Worm (Caenorhabditis elegans) whole organism, L1 larva: ENCODE results near the gene igcm-2.

Source experiments
- ama-1 ChIP-seq: fragments of 150-350 bp; optimal IDR thresholded peaks from 2 replicates; lab custom pipeline; 2014
- blmp-1 ChIP-seq: fragments of 150-350 bp; optimal IDR thresholded peaks from 2 replicates; lab custom pipeline; 2014; ENCODE audit warnings: missing biosample characterization, missing genetic modification characterization
- ceh-8 ChIP-seq: fragments of 200-800 bp; sonication (Bioruptor generic); optimal IDR thresholded peaks from 2 replicates; lab custom pipeline; 2018; ENCODE audit warnings: mild to moderate bottlenecking, missing genetic modification characterization, moderate library complexity, missing compliant biosample characterization
- ceh-88 ChIP-seq: fragments of 200-800 bp; sonication (Bioruptor generic); IDR thresholded peaks from 2 replicates; pipeline ENCODE4 v1.3.6; 2022; ENCODE audit warnings: missing genetic modification characterization, missing compliant biosample characterization
- ceh-90 ChIP-seq: sonication (generic microtip); optimal IDR thresholded peaks from 2 replicates; lab custom pipeline; 2016; ENCODE audit warnings: missing genetic modification characterization, missing compliant biosample characterization
- dpl-1 ChIP-seq, 3 experiments: fragments of 150-350 bp in 2 of 3; sonication (generic microtip) in 1 of 3; optimal IDR thresholded peaks; 2 replicates each; lab custom pipeline; 2014 to 2017; ENCODE audit warnings: missing biosample characterization in 3 of 3, missing genetic modification characterization in 3 of 3, missing genetic modification reagents in 3 of 3
- dsc-1 ChIP-seq: sonication (generic microtip); optimal IDR thresholded peaks from 2 replicates; lab custom pipeline; 2016; ENCODE audit warnings: mild to moderate bottlenecking, missing genetic modification characterization, missing compliant biosample characterization
- efl-1 ChIP-seq, 4 experiments: fragments of 150-350 bp; optimal IDR thresholded peaks in 3 of 4; peaks in 1 of 4; 1 replicate in 1 of 4; 2 replicates in 3 of 4; lab custom pipeline; 2014; ENCODE audit warnings: missing biosample characterization in 2 of 4, missing genetic modification characterization in 2 of 4, missing genetic modification reagents in 2 of 4
- egl-13 ChIP-seq: sonication (generic microtip); optimal IDR thresholded peaks from 2 replicates; lab custom pipeline; 2016; ENCODE audit warnings: missing genotype, missing genetic modification reagents, missing genetic modification characterization, missing compliant biosample characterization
- egl-27 ChIP-seq, 2 experiments: fragments of 150-350 bp in 1 of 2; sonication (generic microtip); optimal IDR thresholded peaks; 3 replicates each; lab custom pipeline; 2017 to 2018; ENCODE audit warnings: missing biosample characterization in 2 of 2, missing genetic modification characterization in 2 of 2, missing genetic modification reagents in 2 of 2
- elt-2 ChIP-seq: sonication (generic microtip); optimal IDR thresholded peaks from 2 replicates; lab custom pipeline; 2016; ENCODE audit warnings: missing genetic modification characterization, mild to moderate bottlenecking, inconsistent platforms, missing compliant biosample characterization, missing genetic modification reagents
- elt-3 ChIP-seq, 6 experiments: fragments of 150-350 bp in 1 of 6; sonication (generic microtip); optimal IDR thresholded peaks; 2 replicates each; lab custom pipeline; 2017 to 2018; ENCODE audit warnings: missing biosample characterization in 6 of 6, missing genetic modification characterization in 6 of 6, inconsistent platforms in 1 of 6
- ets-5 ChIP-seq: fragments of 200-800 bp; sonication (Bioruptor generic); IDR thresholded peaks from 2 replicates; pipeline ENCODE4 v1.3.6; 2022; ENCODE audit warnings: missing genetic modification characterization, missing compliant biosample characterization
- fkh-10 ChIP-seq: sonication (generic microtip); optimal IDR thresholded peaks from 2 replicates; lab custom pipeline; 2017; ENCODE audit warnings: missing biosample characterization, missing genetic modification reagents, missing genetic modification characterization
- hlh-17 ChIP-seq: fragments of 200-800 bp; sonication (Bioruptor generic); optimal IDR thresholded peaks from 2 replicates; lab custom pipeline; 2018; ENCODE audit warnings: missing genetic modification characterization, mild to moderate bottlenecking, missing compliant biosample characterization, moderate library complexity, borderline replicate concordance
- hlh-4 ChIP-seq: sonication (generic microtip); optimal IDR thresholded peaks from 2 replicates; lab custom pipeline; 2016; ENCODE audit warnings: mild to moderate bottlenecking, missing genetic modification characterization, missing compliant biosample characterization
- hpl-2 ChIP-seq: fragments of 150-350 bp; optimal IDR thresholded peaks from 2 replicates; lab custom pipeline; 2014; ENCODE audit warnings: missing biosample characterization, missing genetic modification reagents, missing genetic modification characterization
- isw-1 ChIP-seq: fragments of 200-800 bp; sonication (Bioruptor generic); IDR thresholded peaks from 2 replicates; pipeline ENCODE4 v1.3.6; 2022; ENCODE audit warnings: missing genetic modification characterization, missing compliant biosample characterization
- lin-14 ChIP-seq: fragments of 200-800 bp; sonication (Bioruptor generic); optimal IDR thresholded peaks from 2 replicates; lab custom pipeline; 2018; ENCODE audit warnings: mild to moderate bottlenecking, missing genetic modification characterization, moderate library complexity, missing compliant biosample characterization
- lin-35 ChIP-seq, 2 experiments: fragments of 150-350 bp; optimal IDR thresholded peaks; 2 replicates each; lab custom pipeline; 2014; ENCODE audit warnings: missing biosample characterization in 2 of 2, missing genetic modification characterization in 2 of 2, missing genetic modification reagents in 2 of 2
- lsy-2 ChIP-seq, 2 experiments: fragments of 150-350 bp; optimal IDR thresholded peaks; 2 replicates each; lab custom pipeline; 2014; ENCODE audit warnings: missing biosample characterization in 2 of 2, missing genetic modification characterization in 2 of 2
- mef-2 ChIP-seq: fragments of 150-350 bp; optimal IDR thresholded peaks from 2 replicates; lab custom pipeline; 2014; ENCODE audit warnings: missing biosample characterization, missing genetic modification characterization
- mep-1 ChIP-seq: fragments of 150-350 bp; optimal IDR thresholded peaks from 2 replicates; lab custom pipeline; 2014; ENCODE audit warnings: missing biosample characterization, missing genetic modification characterization
- nhr-11 ChIP-seq: fragments of 150-350 bp; optimal IDR thresholded peaks from 2 replicates; lab custom pipeline; 2014; ENCODE audit warnings: missing biosample characterization, missing genetic modification characterization
- nhr-12 ChIP-seq: sonication (generic microtip); optimal IDR thresholded peaks from 2 replicates; lab custom pipeline; 2017; ENCODE audit warnings: missing biosample characterization, missing genetic modification characterization
- nhr-28 ChIP-seq: fragments of 150-350 bp; optimal IDR thresholded peaks from 2 replicates; lab custom pipeline; 2014; ENCODE audit warnings: missing biosample characterization, missing genetic modification characterization
- nhr-71 ChIP-seq: sonication (generic microtip); optimal IDR thresholded peaks from 2 replicates; lab custom pipeline; 2016; ENCODE audit warnings: mild to moderate bottlenecking, missing genetic modification characterization, moderate library complexity, missing compliant biosample characterization
- nhr-77 ChIP-seq: fragments of 150-350 bp; optimal IDR thresholded peaks from 2 replicates; lab custom pipeline; 2014; ENCODE audit warnings: missing biosample characterization, missing genetic modification characterization
- nhr-85 ChIP-seq: sonication (generic microtip); peaks from one replicate; lab custom pipeline; 2016; ENCODE audit warnings: missing genetic modification characterization, inconsistent platforms, missing compliant biosample characterization
- pag-3 ChIP-seq: sonication (generic microtip); optimal IDR thresholded peaks from 2 replicates; lab custom pipeline; 2017; ENCODE audit warnings: missing genetic modification characterization, mild to moderate bottlenecking, missing compliant biosample characterization, antibody characterized with exemption, borderline replicate concordance; ENCODE audit not compliant: insufficient read depth
- rnt-1 ChIP-seq: sonication (generic microtip); optimal IDR thresholded peaks from 2 replicates; lab custom pipeline; 2016; ENCODE audit warnings: mild to moderate bottlenecking, missing genetic modification characterization, moderate library complexity, missing compliant biosample characterization
- skn-1 ChIP-seq: fragments of 150-350 bp; optimal IDR thresholded peaks from 2 replicates; lab custom pipeline; 2014; ENCODE audit warnings: missing biosample characterization, missing genetic modification characterization
- snu-23 ChIP-seq: sonication (generic microtip); optimal IDR thresholded peaks from 2 replicates; lab custom pipeline; 2016; ENCODE audit warnings: missing genetic modification characterization, missing compliant biosample characterization
- swsn-7 ChIP-seq: sonication (generic microtip); optimal IDR thresholded peaks from 2 replicates; lab custom pipeline; 2016; ENCODE audit warnings: missing genetic modification characterization, missing compliant biosample characterization
- tbx-2 ChIP-seq: sonication (generic microtip); optimal IDR thresholded peaks from 2 replicates; lab custom pipeline; 2016; ENCODE audit warnings: missing genetic modification characterization, missing compliant biosample characterization
- unc-130 ChIP-seq: fragments of 150-350 bp; optimal IDR thresholded peaks from 2 replicates; lab custom pipeline; 2017; ENCODE audit warnings: missing biosample characterization, missing genetic modification characterization, inconsistent platforms
- unc-62 ChIP-seq: fragments of 150-350 bp; optimal IDR thresholded peaks from 2 replicates; lab custom pipeline; 2014; ENCODE audit warnings: missing biosample characterization, missing genetic modification reagents, missing genetic modification characterization
- unc-98 ChIP-seq: fragments of 200-800 bp; sonication (Bioruptor generic); IDR thresholded peaks from 2 replicates; pipeline ENCODE4 v1.3.6; 2022; ENCODE audit warnings: missing genetic modification characterization, missing compliant biosample characterization
- xbp-1 ChIP-seq: sonication (generic microtip); optimal IDR thresholded peaks from 2 replicates; lab custom pipeline; 2016; ENCODE audit warnings: missing genetic modification characterization, missing compliant biosample characterization
- zag-1 ChIP-seq: fragments of 150-350 bp; optimal IDR thresholded peaks from 2 replicates; lab custom pipeline; 2014; ENCODE audit warnings: missing biosample characterization, missing genetic modification characterization

The igcm-2 gene

ce11 chrX:6416357-6417087 lies 25.1 kb upstream of the igcm-2 start, which contains the start of gene T22E5.6:
T22E5.6 (minus strand) TSS chrX:6416407.
- TF ChIP-seq skn-1 (tag; lab: Kevin White, UChicago), result no peak
- TF ChIP-seq nhr-77, result no peak
- TF ChIP-seq mep-1 (tag; lab: Kevin White, UChicago), result peak; percentile 40
- TF ChIP-seq lsy-2 (tag; optimal IDR thresholded peaks at IDR 0.05; lab: Kevin White, UChicago), result peak in 1 of 2 experiments; percentile 10
- TF ChIP-seq hpl-2, result no peak
- TF ChIP-seq hlh-17 (GFP tag; lab: Kevin White, UChicago), result no peak
- no peak for TF ChIP-seq xbp-1 (tag; lab: Kevin White, UChicago)
- peak; percentile 65 for TF ChIP-seq lin-14
- TF ChIP-seq ceh-90 (tag; lab: Kevin White, UChicago), result no peak
- TF ChIP-seq blmp-1 (tag; lab: Kevin White, UChicago), result peak; percentile 74
- TF ChIP-seq egl-13 (tag; lab: Kevin White, UChicago), result no peak
- TF ChIP-seq egl-27 (tag; optimal IDR thresholded peaks at IDR 0.05; lab: Kevin White, UChicago), result no peak
- TF ChIP-seq hlh-4 (tag; lab: Kevin White, UChicago), result no peak
- no peak for TF ChIP-seq swsn-7 (tag; lab: Kevin White, UChicago)
- TF ChIP-seq ets-5 (GFP tag; lab: Robert Waterston, UW), result no peak
- TF ChIP-seq nhr-71 (tag; lab: Kevin White, UChicago), result no peak
- TF ChIP-seq elt-3 (tag; optimal IDR thresholded peaks at IDR 0.05; lab: Kevin White, UChicago), result peak in 2 of 6 experiments; percentile 20 to 37
- no peak for TF ChIP-seq isw-1 (GFP tag; lab: Robert Waterston, UW)
- TF ChIP-seq unc-98 (GFP tag; lab: Robert Waterston, UW), result no peak
- peak; percentile 37 for TF ChIP-seq snu-23 (GFP tag; lab: Kevin White, UChicago)
- TF ChIP-seq nhr-85 (tag; lab: Kevin White, UChicago), result peak; percentile 83
- no peak for TF ChIP-seq mef-2 (tag; lab: Kevin White, UChicago)
- no peak for TF ChIP-seq unc-62 (GFP tag; lab: Kevin White, UChicago)
- no peak for TF ChIP-seq dsc-1 (tag; lab: Kevin White, UChicago)
- no peak for TF ChIP-seq elt-2
- TF ChIP-seq pag-3, result no peak
- no peak for TF ChIP-seq ama-1 (lab: Kevin White, UChicago)
- TF ChIP-seq, all 84 proteins: peak for 7

DNA sequence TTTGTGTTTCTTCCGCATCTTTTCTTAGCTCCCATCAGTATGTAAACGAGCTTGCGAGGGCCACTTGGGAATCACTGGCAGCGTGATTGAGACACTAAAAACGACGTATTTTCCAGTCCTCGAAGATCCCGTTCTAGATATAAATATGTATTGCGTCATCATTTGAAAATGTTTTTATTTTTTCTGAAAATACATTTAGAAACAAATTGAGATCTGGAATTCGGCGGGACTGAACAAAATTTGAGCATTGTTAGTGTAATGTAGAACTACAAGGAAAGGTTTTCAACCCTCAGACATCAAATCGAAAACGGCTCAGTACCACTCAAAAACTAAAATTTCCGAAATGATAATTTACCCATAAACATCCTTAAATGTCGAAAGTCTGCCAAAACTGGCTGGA lies 22.2 kb upstream of the igcm-2 start:
- no peak for TF ChIP-seq tbx-2
- TF ChIP-seq skn-1 (tag; lab: Kevin White, UChicago), result no peak
- peak; percentile 34 for TF ChIP-seq lin-14
- no peak for TF ChIP-seq ceh-8
- no peak for TF ChIP-seq elt-2
- TF ChIP-seq lin-35 (GFP tag; optimal IDR thresholded peaks at IDR 0.05; lab: Kevin White, UChicago), result no peak
- no peak for TF ChIP-seq nhr-12 (tag; lab: Kevin White, UChicago)
- TF ChIP-seq efl-1 (optimal IDR thresholded peaks at IDR 0.05; lab: Kevin White, UChicago), result no peak
- peak in 1 of 2 experiments; percentile 1 for TF ChIP-seq efl-1 (GFP tag; optimal IDR thresholded peaks at IDR 0.05 in 1 of 2; lab: Kevin White, UChicago)
- TF ChIP-seq rnt-1 (tag; lab: Kevin White, UChicago), result no peak
- TF ChIP-seq unc-130 (tag; lab: Kevin White, UChicago), result no peak

ce11 chrX:6412575-6412974 lies 21.2 kb upstream of the igcm-2 start, which contains the start of gene T22E5.1:
T22E5.1 (plus strand) TSS chrX:6412875.
- TF ChIP-seq mef-2 (tag; lab: Kevin White, UChicago) (no peak), nhr-11 (tag; lab: Kevin White, UChicago) (no peak), ama-1 (lab: Kevin White, UChicago) (no peak), nhr-28 (no peak), ceh-88 (GFP tag; lab: Robert Waterston, UW) (no peak), elt-2 (no peak), dpl-1 (GFP tag; optimal IDR thresholded peaks at IDR 0.05; lab: Kevin White, UChicago) (no peak), fkh-10 (GFP tag; lab: Kevin White, UChicago) (no peak), dsc-1 (tag; lab: Kevin White, UChicago) (no peak), zag-1 (tag; lab: Kevin White, UChicago) (no peak), rnt-1 (tag; lab: Kevin White, UChicago) (no peak)
- TF ChIP-seq, all 84 proteins: peak for 0
